Worm (Caenorhabditis elegans): ENCODE measurements around the gene ZK1248.17.

DNA sequence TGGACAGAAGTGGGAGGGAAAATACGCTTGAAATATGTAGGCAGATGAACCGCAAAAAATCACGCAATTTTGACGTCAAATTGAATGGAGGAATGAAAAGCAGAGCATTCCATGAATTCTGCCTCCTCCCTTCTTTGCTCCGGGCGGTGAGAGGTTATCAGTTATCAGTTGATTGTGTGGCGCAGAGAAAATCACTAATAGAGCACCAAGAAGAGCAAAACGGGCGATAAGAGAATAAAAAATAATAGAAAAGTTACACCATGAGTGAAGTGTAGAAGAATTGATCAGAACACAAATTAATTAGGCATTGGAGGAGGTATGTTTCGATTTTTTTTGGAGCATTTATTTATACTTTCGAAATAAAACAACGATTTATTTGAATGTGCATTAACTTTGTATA lies 38.8 kb downstream of the ZK1248.17 start:
- TF ChIP-seq let-526 (GFP tag; IDR thresholded peaks at IDR 0.05): no peak
- no peak for TF ChIP-seq sptf-2 (GFP tag; optimal IDR thresholded peaks at IDR 0.05)
- no peak for TF ChIP-seq snpc-4 (GFP tag; optimal IDR thresholded peaks at IDR 0.05)
- TF ChIP-seq snpc-4 (tag; optimal IDR thresholded peaks at IDR 0.05): no peak
- no peak for TF ChIP-seq dpl-1 (GFP tag; optimal IDR thresholded peaks at IDR 0.05)
- TF ChIP-seq Y95B8A.8 (GFP tag; IDR thresholded peaks at IDR 0.05): no peak
- no peak for TF ChIP-seq ets-4 (GFP tag; optimal IDR thresholded peaks at IDR 0.05)
- TF ChIP-seq Y53F4B.3 (GFP tag; IDR thresholded peaks at IDR 0.05): no peak
- TF ChIP-seq pha-4 (tag; optimal IDR thresholded peaks at IDR 0.05): no peak
- no peak for TF ChIP-seq pbrm-1 (GFP tag; IDR thresholded peaks at IDR 0.05)
